Fruit fly (Drosophila melanogaster): ENCODE results near the gene CG5953.

Gene CG5953

DNA sequence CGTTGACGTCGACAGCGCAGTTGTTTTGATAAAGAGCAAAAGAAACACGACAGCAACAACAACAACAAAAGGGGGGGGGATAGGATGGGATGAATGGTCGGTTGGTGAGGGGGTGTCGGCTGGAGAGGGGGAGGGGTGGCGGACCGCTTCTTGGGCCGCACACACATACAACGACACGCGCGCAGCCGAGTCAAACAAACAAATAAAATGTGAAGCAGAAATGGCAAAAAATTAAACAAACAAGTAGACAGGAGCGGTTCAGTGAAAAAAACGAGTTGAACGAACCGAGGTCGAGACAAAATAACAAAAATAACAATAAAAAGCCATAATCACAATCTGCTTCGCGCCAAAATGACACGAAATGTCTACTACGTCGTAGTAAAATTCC lies 703 bp upstream of the CG5953 start:
- TF ChIP-seq CG4328 (GFP tag; optimal IDR thresholded peaks at IDR 0.05) (no peak), crol (GFP tag; IDR thresholded peaks at IDR 0.05) (peak; percentile 100), bcd (GFP tag; optimal IDR thresholded peaks at IDR 0.05) (no peak), ERR (GFP tag; optimal IDR thresholded peaks at IDR 0.05) (no peak), Dip3 (GFP tag; optimal IDR thresholded peaks at IDR 0.05) (no peak), Sox100B (GFP tag; optimal IDR thresholded peaks at IDR 0.05) (no peak), dpn (GFP tag; optimal IDR thresholded peaks at IDR 0.05) (no peak), slp2 (GFP tag; optimal IDR thresholded peaks at IDR 0.05) (no peak), pfk (GFP tag; optimal IDR thresholded peaks at IDR 0.05) (peak; percentile 34), Fer3 (tag; optimal IDR thresholded peaks at IDR 0.05) (no peak), Drgx (GFP tag; IDR thresholded peaks at IDR 0.05) (no peak), so (GFP tag; IDR thresholded peaks at IDR 0.05) (no peak; the same call in 2 of the 3 replicates), NFAT (GFP tag; IDR thresholded peaks at IDR 0.05) (peak; percentile 38; the same call in 1 of the 2 replicates), oc (tag; optimal IDR thresholded peaks at IDR 0.05) (no peak), Scr (GFP tag; IDR thresholded peaks at IDR 0.05; ENCODE audit: partially characterized antibody) (peak; percentile 11; the same call in 1 of the 2 replicates), dan (GFP tag; IDR thresholded peaks at IDR 0.05) (no peak), fd96Cb (tag; optimal IDR thresholded peaks at IDR 0.05) (no peak), CG2889 (GFP tag; IDR thresholded peaks at IDR 0.05) (no peak), CoRest (tag; optimal IDR thresholded peaks at IDR 0.05) (no peak), CG15073 (GFP tag; optimal IDR thresholded peaks at IDR 0.05) (peak; percentile 4), CG42726 (GFP tag; IDR thresholded peaks at IDR 0.05; ENCODE audit: partially characterized antibody) (peak; percentile 76), wek (GFP tag; optimal IDR thresholded peaks at IDR 0.05) (no peak), vvl (GFP tag; IDR thresholded peaks at IDR 0.05) (no peak; the same call in 1 of the 2 replicates), eyg (GFP tag; optimal IDR thresholded peaks at IDR 0.05) (no peak), ara (GFP tag; IDR thresholded peaks at IDR 0.05) (no peak), h (optimal IDR thresholded peaks at IDR 0.05) (no peak), zen (tag; optimal IDR thresholded peaks at IDR 0.05) (no peak), Rfx (GFP tag; IDR thresholded peaks at IDR 0.05) (no peak; the same call in 1 of the 2 replicates), Sry-β (GFP tag; optimal IDR thresholded peaks at IDR 0.05) (no peak), trem (tag; optimal IDR thresholded peaks at IDR 0.05) (no peak), CG3838 (GFP tag; optimal IDR thresholded peaks at IDR 0.05) (no peak), ro (GFP tag; IDR thresholded peaks at IDR 0.05) (0 out of 2 replicates have a peak, but pooled peaks have one; percentile 4), Lhr (GFP tag; optimal IDR thresholded peaks at IDR 0.05) (no peak), Hr39 (optimal IDR thresholded peaks at IDR 0.05) (no peak), CG13775 (GFP tag; optimal IDR thresholded peaks at IDR 0.05) (no peak), jing (GFP tag; optimal IDR thresholded peaks at IDR 0.05) (no peak), corto (GFP tag; optimal IDR thresholded peaks at IDR 0.05) (no peak), Ssrp (tag; optimal IDR thresholded peaks at IDR 0.05) (no peak), pita (GFP tag; optimal IDR thresholded peaks at IDR 0.05) (no peak), CG8089 (GFP tag; optimal IDR thresholded peaks at IDR 0.05) (no peak), bigmax (GFP tag; optimal IDR thresholded peaks at IDR 0.05) (no peak), NfI (GFP tag; optimal IDR thresholded peaks at IDR 0.05) (no peak), run (tag; optimal IDR thresholded peaks at IDR 0.05) (no peak), CG11695 (GFP tag; IDR thresholded peaks at IDR 0.05) (no peak), CG15514 (GFP tag; optimal IDR thresholded peaks at IDR 0.05) (peak; percentile 28), CG18262 (tag; optimal IDR thresholded peaks at IDR 0.05) (no peak), crc (GFP tag; optimal IDR thresholded peaks at IDR 0.05) (no peak), E2f2 (GFP tag; IDR thresholded peaks at IDR 0.05) (no peak), Fer1 (GFP tag; optimal IDR thresholded peaks at IDR 0.05) (no peak), scrt (GFP tag; optimal IDR thresholded peaks at IDR 0.05) (no peak), ham (GFP tag; IDR thresholded peaks at IDR 0.05) (0 out of 2 replicates have a peak, but pooled peaks have one; percentile 4), CG12769 (tag; optimal IDR thresholded peaks at IDR 0.05) (peak; percentile 99)
